Worm (Caenorhabditis elegans) whole organism, L4 larva: ENCODE data around the gene nspc-16.
A peak's percentile ranks its signal among the peaks of the same experiment; 100 is the strongest.

Experiments used
- D1046.2 ChIP-seq: fragments of 200-800 bp; sonication (Bioruptor generic); IDR thresholded peaks from 2 replicates; pipeline ENCODE4 v1.3.6; 2022; ENCODE audit warnings: missing genetic modification characterization, missing compliant biosample characterization
- F26F4.8 ChIP-seq: fragments of 200-800 bp; sonication (Bioruptor generic); conservative IDR thresholded peaks from 2 replicates; pipeline ENCODE4 v1.3.6; 2022; ENCODE audit warnings: missing genetic modification characterization, missing compliant biosample characterization
- F37D6.2 ChIP-seq: sonication (generic microtip); optimal IDR thresholded peaks from 2 replicates; lab custom pipeline; 2016; ENCODE audit warnings: mild to moderate bottlenecking, missing genetic modification characterization, missing compliant biosample characterization
- F49E8.2 ChIP-seq: sonication (generic microtip); optimal IDR thresholded peaks from 2 replicates; lab custom pipeline; 2016; ENCODE audit warnings: missing compliant biosample characterization, mild to moderate bottlenecking, missing genetic modification characterization, borderline replicate concordance
- T20F7.1 ChIP-seq: fragments of 200-800 bp; sonication (Bioruptor generic); optimal IDR thresholded peaks from 2 replicates; lab custom pipeline; 2018; ENCODE audit warnings: mild to moderate bottlenecking, missing genetic modification characterization, missing compliant biosample characterization
- Y48G9A.11 ChIP-seq: fragments of 200-800 bp; sonication (Bioruptor generic); IDR thresholded peaks from 2 replicates; pipeline ENCODE4 v1.3.6; 2022; ENCODE audit warnings: missing genetic modification reagents, missing genetic modification characterization, missing compliant biosample characterization
- aha-1 ChIP-seq: fragments of 150-350 bp; peaks from one replicate; lab custom pipeline; 2014; ENCODE audit warnings: missing biosample characterization, missing genetic modification characterization
- ama-1 ChIP-seq: fragments of 150-350 bp; optimal IDR thresholded peaks from 2 replicates; lab custom pipeline; 2014; ENCODE audit warnings: inconsistent platforms, mixed read lengths
- daf-16 ChIP-seq, 3 experiments: sonication (generic microtip); optimal IDR thresholded peaks; 2 replicates each; lab custom pipeline; 2016 to 2017; ENCODE audit warnings: missing genetic modification characterization in 3 of 3, missing genetic modification reagents in 3 of 3, mild to moderate bottlenecking in 2 of 3, missing compliant biosample characterization in 2 of 3, missing biosample characterization in 1 of 3, moderate library complexity in 1 of 3
- daf-19 ChIP-seq: fragments of 200-800 bp; sonication (Bioruptor generic); conservative IDR thresholded peaks from 2 replicates; pipeline ENCODE4 v1.3.6; 2022; ENCODE audit warnings: missing genetic modification characterization, missing compliant biosample characterization
- dmd-6 ChIP-seq: fragments of 200-800 bp; sonication (Bioruptor generic); IDR thresholded peaks from 2 replicates; pipeline ENCODE4 v1.3.6; 2022; ENCODE audit warnings: missing genetic modification reagents, missing genetic modification characterization, missing compliant biosample characterization
- dmd-8 ChIP-seq: fragments of 200-800 bp; sonication (Bioruptor generic); IDR thresholded peaks from 2 replicates; pipeline ENCODE4 v1.3.6; 2022; ENCODE audit warnings: missing genetic modification characterization, missing compliant biosample characterization
- dve-1 ChIP-seq: sonication (generic microtip); optimal IDR thresholded peaks from 2 replicates; lab custom pipeline; 2017; ENCODE audit warnings: antibody characterized with exemption, mild to moderate bottlenecking, missing genetic modification characterization, missing compliant biosample characterization; ENCODE audit not compliant: insufficient read depth
- egl-43 ChIP-seq: fragments of 200-800 bp; sonication (Bioruptor generic); IDR thresholded peaks from 2 replicates; pipeline ENCODE4 v1.3.6; 2022; ENCODE audit warnings: missing genetic modification reagents, missing genetic modification characterization, missing compliant biosample characterization
- fkh-10 ChIP-seq: fragments of 150-350 bp; optimal IDR thresholded peaks from 2 replicates; lab custom pipeline; 2014; ENCODE audit warnings: missing biosample characterization, missing genetic modification reagents, missing genetic modification characterization
- gei-8 ChIP-seq: fragments of 200-800 bp; sonication (Bioruptor generic); optimal IDR thresholded peaks from 2 replicates; lab custom pipeline; 2018; ENCODE audit warnings: mild to moderate bottlenecking, missing genetic modification characterization, missing compliant biosample characterization
- hmg-1.1 ChIP-seq: fragments of 200-800 bp; sonication (Bioruptor generic); IDR thresholded peaks from 2 replicates; pipeline ENCODE4 v1.3.6; 2022; ENCODE audit warnings: missing genetic modification reagents, missing genetic modification characterization, missing compliant biosample characterization
- jun-1 ChIP-seq: fragments of 150-350 bp; optimal IDR thresholded peaks from 2 replicates; lab custom pipeline; 2014; ENCODE audit warnings: missing biosample characterization, missing genetic modification reagents, missing genetic modification characterization
- lin-1 ChIP-seq: fragments of 200-800 bp; sonication (Bioruptor generic); IDR thresholded peaks from 2 replicates; pipeline ENCODE4 v1.3.6; 2022; ENCODE audit warnings: missing genetic modification reagents, missing genetic modification characterization, missing compliant biosample characterization
- lin-15B ChIP-seq: fragments of 150-350 bp; sonication (generic microtip); optimal IDR thresholded peaks from 3 replicates; lab custom pipeline; 2014; ENCODE audit warnings: missing biosample characterization, missing genetic modification characterization
- madf-9 ChIP-seq: fragments of 200-800 bp; sonication (Bioruptor generic); conservative IDR thresholded peaks from 2 replicates; pipeline ENCODE4 v1.3.6; 2022; ENCODE audit warnings: missing genetic modification reagents, missing genetic modification characterization, missing compliant biosample characterization
- mep-1 ChIP-seq: fragments of 150-350 bp; sonication (generic microtip); optimal IDR thresholded peaks from 3 replicates; lab custom pipeline; 2014; ENCODE audit warnings: missing biosample characterization, missing genetic modification characterization
- nhr-10 ChIP-seq: fragments of 150-350 bp; optimal IDR thresholded peaks from 2 replicates; lab custom pipeline; 2014; ENCODE audit warnings: missing biosample characterization, missing genetic modification characterization
- nhr-28 ChIP-seq: fragments of 150-350 bp; optimal IDR thresholded peaks from 2 replicates; lab custom pipeline; 2014; ENCODE audit warnings: missing biosample characterization, missing genetic modification characterization
- nhr-42 ChIP-seq: fragments of 200-800 bp; sonication (Bioruptor generic); IDR thresholded peaks from 2 replicates; pipeline ENCODE4 v1.3.6; 2022; ENCODE audit warnings: missing genetic modification characterization, missing compliant biosample characterization
- nhr-76 ChIP-seq: fragments of 150-350 bp; optimal IDR thresholded peaks from 2 replicates; lab custom pipeline; 2014; ENCODE audit warnings: missing biosample characterization, missing genetic modification characterization
- pha-4 ChIP-seq, 2 experiments: fragments of 150-350 bp in 1 of 2; fragments of 200-800 bp in 1 of 2; sonication (Bioruptor generic) in 1 of 2; IDR thresholded peaks in 1 of 2; optimal IDR thresholded peaks in 1 of 2; 2 replicates each; pipeline versions ENCODE4 v1.3.6 to Lab custom; 2014 to 2022; ENCODE audit warnings: missing genetic modification characterization in 2 of 2, missing genetic modification reagents in 2 of 2, missing biosample characterization in 1 of 2, missing compliant biosample characterization in 1 of 2
- pqm-1 ChIP-seq: sonication (generic microtip); optimal IDR thresholded peaks from 2 replicates; lab custom pipeline; 2017; ENCODE audit warnings: missing biosample characterization, missing genetic modification characterization
- sdz-12 ChIP-seq: fragments of 200-800 bp; sonication (Bioruptor generic); optimal IDR thresholded peaks from 2 replicates; lab custom pipeline; 2018; ENCODE audit warnings: mild to moderate bottlenecking, missing genetic modification characterization, missing compliant biosample characterization
- set-16 ChIP-seq: fragments of 200-800 bp; sonication (Bioruptor generic); IDR thresholded peaks from 2 replicates; pipeline ENCODE4 v1.3.6; 2022; ENCODE audit warnings: missing genetic modification reagents, missing genetic modification characterization, missing compliant biosample characterization
- unc-39 ChIP-seq: sonication (generic microtip); optimal IDR thresholded peaks from 2 replicates; lab custom pipeline; 2017; ENCODE audit warnings: missing biosample characterization, missing genetic modification characterization
- unc-62 ChIP-seq, 3 experiments: fragments of 150-350 bp in 1 of 3; sonication (generic microtip); optimal IDR thresholded peaks in 2 of 3; peaks in 1 of 3; 1 replicate in 1 of 3; 2 replicates in 2 of 3; lab custom pipeline; 2014 to 2017; ENCODE audit warnings: missing biosample characterization in 3 of 3, missing genetic modification characterization in 3 of 3, missing genetic modification reagents in 3 of 3, missing genotype in 1 of 3
- vab-7 ChIP-seq: fragments of 200-800 bp; sonication (Bioruptor generic); IDR thresholded peaks from 2 replicates; pipeline ENCODE4 v1.3.6; 2022; ENCODE audit warnings: missing genetic modification reagents, missing genetic modification characterization, missing compliant biosample characterization
- zip-11 ChIP-seq: fragments of 200-800 bp; sonication (Bioruptor generic); IDR thresholded peaks from 2 replicates; pipeline ENCODE4 v1.3.6; 2022; ENCODE audit warnings: missing genetic modification characterization, missing compliant biosample characterization
- zip-2 ChIP-seq: fragments of 150-350 bp; optimal IDR thresholded peaks from 2 replicates; lab custom pipeline; 2014; ENCODE audit warnings: missing biosample characterization, missing genetic modification characterization
- ztf-7 ChIP-seq: fragments of 150-350 bp; optimal IDR thresholded peaks from 2 replicates; lab custom pipeline; 2014; ENCODE audit warnings: missing biosample characterization, missing genetic modification characterization

nspc-16 gene

DNA sequence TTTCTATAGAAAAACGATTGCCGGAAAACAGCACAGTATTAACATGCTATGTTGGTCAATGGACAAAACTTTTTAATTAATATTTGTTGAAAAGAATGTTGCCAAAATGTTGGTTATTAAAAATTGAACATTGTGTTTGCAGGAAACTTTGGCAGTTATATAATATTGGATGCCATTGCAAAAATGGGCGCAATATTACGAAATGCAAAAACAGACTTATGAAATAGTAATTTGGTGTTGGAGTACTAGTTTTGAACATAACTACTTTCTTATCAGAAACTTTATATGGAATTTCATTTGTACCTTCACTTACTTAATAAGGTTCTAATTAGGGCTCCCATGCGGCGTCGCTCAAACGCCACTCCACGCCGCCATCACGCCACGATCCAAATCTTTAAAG is 13.0 kb upstream of the nspc-16 start:
- TF ChIP-seq egl-43: no peak
- no peak for TF ChIP-seq unc-39 (tag; lab: Kevin White, UChicago)
- TF ChIP-seq lin-15B (tag; lab: Kevin White, UChicago): no peak
- TF ChIP-seq zip-11 (GFP tag; lab: Robert Waterston, UW): no peak
- TF ChIP-seq zip-2: peak; percentile 93
- TF ChIP-seq pha-4 (GFP tag; IDR thresholded peaks at IDR 0.05; lab: Robert Waterston, UW): no peak
- TF ChIP-seq pha-4 (tag; optimal IDR thresholded peaks at IDR 0.05; lab: Kevin White, UChicago): no peak
- no peak for TF ChIP-seq F49E8.2 (tag; lab: Kevin White, UChicago)

- TF ChIP-seq F49E8.2 (tag; lab: Kevin White, UChicago) (no peak), T20F7.1 (no peak), D1046.2 (GFP tag; lab: Robert Waterston, UW) (no peak), daf-16 (GFP tag; optimal IDR thresholded peaks at IDR 0.05; lab: Kevin White, UChicago) (no peak), daf-16 (tag; optimal IDR thresholded peaks at IDR 0.05; lab: Kevin White, UChicago) (peak; percentile 17), unc-62 (GFP tag; optimal IDR thresholded peaks at IDR 0.05 in 1 of 2; lab: Kevin White, UChicago) (peak in 1 of 2 experiments; percentile 9), unc-62 (tag; optimal IDR thresholded peaks at IDR 0.05; lab: Kevin White, UChicago) (no peak)
- TF ChIP-seq, all 104 proteins: peak for 2
These were observed 10.6 kb upstream of the nspc-16 start, which contains the start of gene fbxa-141 for ce11 chrX:14512817-14513216. Gene fbxa-141, minus strand, starts transcription at chrX:14512917.

- TF ChIP-seq hmg-1.1 (GFP tag; lab: Robert Waterston, UW) (peak; percentile 30; the same call in 1 of the 2 replicates), nhr-10 (no peak), aha-1 (tag; lab: Kevin White, UChicago) (peak; percentile 19), mep-1 (tag; lab: Kevin White, UChicago) (peak; percentile 46), sdz-12 (GFP tag; lab: Kevin White, UChicago) (no peak), fkh-10 (GFP tag; lab: Kevin White, UChicago) (peak; percentile 29), unc-62 (GFP tag; optimal IDR thresholded peaks at IDR 0.05 in 1 of 2; lab: Kevin White, UChicago) (peak in 1 of 2 experiments; percentile 84), unc-62 (tag; optimal IDR thresholded peaks at IDR 0.05; lab: Kevin White, UChicago) (no peak)
These were observed 9.9 kb upstream of the nspc-16 start for ce11 chrX:14513462-14513861.

- TF ChIP-seq ama-1 (lab: Kevin White, UChicago) (no peak), dmd-6 (GFP tag; lab: Robert Waterston, UW) (peak; percentile 56), daf-19 (no peak), nhr-28 (tag; lab: Kevin White, UChicago) (peak; percentile 67), F37D6.2 (tag; lab: Kevin White, UChicago) (no peak), lin-1 (GFP tag; lab: Robert Waterston, UW) (no peak), vab-7 (GFP tag; lab: Robert Waterston, UW) (no peak), pqm-1 (tag; lab: Kevin White, UChicago) (peak; percentile 44), nhr-76 (tag; lab: Kevin White, UChicago) (no peak)
These were observed 8.3 kb upstream of the nspc-16 start, which contains the start of gene gcsh-1 for ce11 chrX:14515028-14515427. Gene gcsh-1, minus strand, starts transcription at chrX:14515073.

- TF ChIP-seq dmd-6 (GFP tag; lab: Robert Waterston, UW) (peak; percentile 55; the same call in 1 of the 2 replicates), T20F7.1 (no peak), dve-1 (peak; percentile 5)
- TF ChIP-seq, all 104 proteins: peak for 2
These were observed 6.8 kb upstream of the nspc-16 start, which contains the start of gene D1025.10 for ce11 chrX:14516560-14516959. Gene D1025.10, plus strand, starts transcription at chrX:14516860.

DNA sequence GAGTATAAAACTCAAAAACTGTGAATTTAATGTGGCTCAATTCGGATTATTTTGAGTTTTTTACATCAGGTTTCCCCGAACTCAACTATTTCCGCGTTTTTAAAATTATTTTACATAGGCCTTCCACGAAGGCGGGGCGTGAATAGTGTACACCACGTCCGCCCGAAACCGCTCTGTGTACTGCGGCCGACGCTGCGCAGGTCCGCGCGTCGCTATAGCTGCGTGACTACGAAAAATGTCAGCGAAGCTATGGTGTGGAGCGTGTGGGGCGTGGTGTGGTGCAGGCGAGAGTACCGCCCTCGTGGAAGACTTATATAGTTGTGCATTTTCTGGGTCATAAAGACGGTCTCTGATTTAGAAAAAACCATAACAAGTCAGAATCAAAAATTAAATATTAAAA is 5.5 kb upstream of the nspc-16 start:
- TF ChIP-seq ztf-7 (tag; lab: Kevin White, UChicago) (no peak), madf-9 (GFP tag; lab: Robert Waterston, UW) (no peak), F26F4.8 (GFP tag; lab: Robert Waterston, UW) (no peak), egl-43 (0 out of 2 replicates have a peak, but pooled peaks have one; percentile 10), aha-1 (tag; lab: Kevin White, UChicago) (peak; percentile 85), gei-8 (no peak), F49E8.2 (tag; lab: Kevin White, UChicago) (no peak), dmd-8 (no peak), nhr-42 (no peak), jun-1 (tag; lab: Kevin White, UChicago) (no peak), Y48G9A.11 (no peak), set-16 (peak; percentile 36)
